Fruit fly (Drosophila melanogaster) Kc167 (cell line): Measurements from ENCODE around the gene Tm2.

Experiments used
- Myc ChIP-seq: fragments of >200 bp; optimal IDR thresholded peaks from 2 replicates; lab custom pipeline; 2017; ENCODE audit warnings: missing external identifiers
- Sin3A ChIP-seq: fragments of >200 bp; optimal IDR thresholded peaks from 2 replicates; lab custom pipeline; 2018; ENCODE audit warnings: missing external identifiers
- h ChIP-seq: fragments of >200 bp; optimal IDR thresholded peaks from 3 replicates; lab custom pipeline; 2018; ENCODE audit warnings: missing external identifiers
- insv ChIP-seq: fragments of >200 bp; optimal IDR thresholded peaks from 3 replicates; lab custom pipeline; 2018; ENCODE audit warnings: missing external identifiers
- psq ChIP-seq: fragments of >200 bp; optimal IDR thresholded peaks from 2 replicates; lab custom pipeline; 2017; ENCODE audit warnings: missing external identifiers
- ttk ChIP-seq: sonication (Bioruptor generic); optimal IDR thresholded peaks from 2 replicates; lab custom pipeline; 2017; ENCODE audit warnings: missing external identifiers

The Tm2 gene

dm6 chr3R:15281335-15281963 lies 28.5 kb upstream of the Tm2 start:
- TF ChIP-seq psq (lab: Kevin White, UChicago) (no peak), Sin3A (lab: Kevin White, UChicago) (no peak), ttk (lab: Kevin White, UChicago) (no peak), insv (lab: Kevin White, UChicago) (no peak), Myc (lab: Kevin White, UChicago) (no peak), h (lab: Kevin White, UChicago) (no peak)

- TF ChIP-seq ttk (lab: Kevin White, UChicago) = no peak
- TF ChIP-seq Sin3A (lab: Kevin White, UChicago) = no peak
- TF ChIP-seq psq (lab: Kevin White, UChicago) = no peak
- no peak for TF ChIP-seq Myc (lab: Kevin White, UChicago)
- TF ChIP-seq h (lab: Kevin White, UChicago) = no peak
- no peak for TF ChIP-seq insv (lab: Kevin White, UChicago)
Observed at dm6 chr3R:15282326-15282725, 27.7 kb upstream of the Tm2 start.

- no peak for TF ChIP-seq insv (lab: Kevin White, UChicago)
- no peak for TF ChIP-seq ttk (lab: Kevin White, UChicago)
- TF ChIP-seq psq (lab: Kevin White, UChicago) = no peak
- no peak for TF ChIP-seq Myc (lab: Kevin White, UChicago)
- no peak for TF ChIP-seq h (lab: Kevin White, UChicago)
- no peak for TF ChIP-seq Sin3A (lab: Kevin White, UChicago)
Observed at dm6 chr3R:15282982-15283809, 26.8 kb upstream of the Tm2 start.

dm6 chr3R:15286024-15286692 lies 23.8 kb upstream of the Tm2 start:
- TF ChIP-seq insv (lab: Kevin White, UChicago) (no peak), Myc (lab: Kevin White, UChicago) (no peak), h (lab: Kevin White, UChicago) (no peak), psq (lab: Kevin White, UChicago) (no peak), ttk (lab: Kevin White, UChicago) (no peak), Sin3A (lab: Kevin White, UChicago) (no peak)

dm6 chr3R:15286693-15287041 lies 23.3 kb upstream of the Tm2 start:
- no peak for TF ChIP-seq h (lab: Kevin White, UChicago)

dm6 chr3R:15287763-15288162 lies 22.2 kb upstream of the Tm2 start:
- TF ChIP-seq ttk (lab: Kevin White, UChicago) = no peak
- TF ChIP-seq insv (lab: Kevin White, UChicago) = no peak
- no peak for TF ChIP-seq psq (lab: Kevin White, UChicago)
- no peak for TF ChIP-seq Myc (lab: Kevin White, UChicago)
- no peak for TF ChIP-seq Sin3A (lab: Kevin White, UChicago)
- TF ChIP-seq h (lab: Kevin White, UChicago) = no peak

- no peak for TF ChIP-seq h (lab: Kevin White, UChicago)
- TF ChIP-seq Sin3A (lab: Kevin White, UChicago) = no peak
- TF ChIP-seq insv (lab: Kevin White, UChicago) = no peak
- no peak for TF ChIP-seq psq (lab: Kevin White, UChicago)
- no peak for TF ChIP-seq ttk (lab: Kevin White, UChicago)
- TF ChIP-seq Myc (lab: Kevin White, UChicago) = no peak
Observed at dm6 chr3R:15288802-15289201, 21.2 kb upstream of the Tm2 start.

dm6 chr3R:15289828-15290641 lies 20.0 kb upstream of the Tm2 start:
- no peak for TF ChIP-seq insv (lab: Kevin White, UChicago)
- no peak for TF ChIP-seq Sin3A (lab: Kevin White, UChicago)
- TF ChIP-seq ttk (lab: Kevin White, UChicago) = no peak

- TF ChIP-seq insv (lab: Kevin White, UChicago) (no peak), psq (lab: Kevin White, UChicago) (no peak), Myc (lab: Kevin White, UChicago) (no peak), h (lab: Kevin White, UChicago) (no peak), ttk (lab: Kevin White, UChicago) (no peak), Sin3A (lab: Kevin White, UChicago) (no peak)
Observed at dm6 chr3R:15290642-15291118, 19.3 kb upstream of the Tm2 start, which contains the start of gene CG45218. Gene CG45218, minus strand, starts transcription at chr3R:15290799.

- TF ChIP-seq psq (lab: Kevin White, UChicago) (no peak), insv (lab: Kevin White, UChicago) (no peak), Sin3A (lab: Kevin White, UChicago) (no peak), ttk (lab: Kevin White, UChicago) (no peak), Myc (lab: Kevin White, UChicago) (no peak), h (lab: Kevin White, UChicago) (no peak)
Observed at dm6 chr3R:15291551-15292223, 18.3 kb upstream of the Tm2 start.
